Worm (Caenorhabditis elegans) whole organism, L4 larva: ENCODE data around the gene tag-52.

Experiments
- Y105C5A.15 ChIP-seq: fragments of 200-800 bp; sonication (Bioruptor generic); IDR thresholded peaks from 2 replicates; pipeline ENCODE4 v1.3.6; 2022; ENCODE audit warnings: missing genetic modification characterization, missing compliant biosample characterization
- Y75B8A.6 ChIP-seq: fragments of 200-800 bp; sonication (Bioruptor generic); IDR thresholded peaks from 2 replicates; pipeline ENCODE4 v1.3.6; 2022; ENCODE audit warnings: missing genetic modification reagents, missing genetic modification characterization, missing compliant biosample characterization
- ZK337.2 ChIP-seq: fragments of 200-800 bp; sonication (Bioruptor generic); IDR thresholded peaks from 2 replicates; pipeline ENCODE4 v1.3.6; 2022; ENCODE audit warnings: missing genetic modification reagents, missing genetic modification characterization, missing compliant biosample characterization
- attf-4 ChIP-seq: sonication (generic microtip); optimal IDR thresholded peaks from 3 replicates; lab custom pipeline; 2017; ENCODE audit warnings: missing biosample characterization, missing genetic modification characterization
- ceh-44 ChIP-seq: fragments of 200-800 bp; sonication (Bioruptor generic); IDR thresholded peaks from 2 replicates; pipeline ENCODE4 v1.3.6; 2022; ENCODE audit warnings: missing genetic modification reagents, missing genetic modification characterization, missing compliant biosample characterization
- ceh-62 ChIP-seq: sonication (generic microtip); optimal IDR thresholded peaks from 2 replicates; lab custom pipeline; 2017; ENCODE audit warnings: missing biosample characterization, missing genetic modification characterization
- dmd-6 ChIP-seq: fragments of 200-800 bp; sonication (Bioruptor generic); IDR thresholded peaks from 2 replicates; pipeline ENCODE4 v1.3.6; 2022; ENCODE audit warnings: missing genetic modification reagents, missing genetic modification characterization, missing compliant biosample characterization
- dmd-8 ChIP-seq: fragments of 200-800 bp; sonication (Bioruptor generic); IDR thresholded peaks from 2 replicates; pipeline ENCODE4 v1.3.6; 2022; ENCODE audit warnings: missing genetic modification characterization, missing compliant biosample characterization
- dpl-1 ChIP-seq: fragments of 150-350 bp; optimal IDR thresholded peaks from 2 replicates; lab custom pipeline; 2014; ENCODE audit warnings: missing biosample characterization, missing genetic modification reagents, missing genetic modification characterization
- dve-1 ChIP-seq: sonication (generic microtip); optimal IDR thresholded peaks from 2 replicates; lab custom pipeline; 2017; ENCODE audit warnings: antibody characterized with exemption, mild to moderate bottlenecking, missing genetic modification characterization, missing compliant biosample characterization; ENCODE audit not compliant: insufficient read depth
- fos-1 ChIP-seq: fragments of 150-350 bp; optimal IDR thresholded peaks from 2 replicates; lab custom pipeline; 2014; ENCODE audit warnings: missing biosample characterization, missing genetic modification characterization
- hif-1 ChIP-seq, 2 experiments: sonication (generic microtip); optimal IDR thresholded peaks; 2 replicates each; lab custom pipeline; 2016 to 2017; ENCODE audit warnings: missing compliant biosample characterization in 2 of 2, missing genetic modification characterization in 2 of 2, missing genetic modification reagents in 2 of 2, missing genotype in 2 of 2, mild to moderate bottlenecking in 1 of 2
- hlh-11 ChIP-seq: fragments of 200-800 bp; sonication (Bioruptor generic); optimal IDR thresholded peaks from 2 replicates; lab custom pipeline; 2018; ENCODE audit warnings: mild to moderate bottlenecking, missing genetic modification characterization, missing compliant biosample characterization
- hlh-30 ChIP-seq: sonication (generic microtip); optimal IDR thresholded peaks from 2 replicates; lab custom pipeline; 2017; ENCODE audit warnings: antibody characterized with exemption, mild to moderate bottlenecking, missing genetic modification characterization, missing compliant biosample characterization; ENCODE audit not compliant: insufficient read depth
- hmg-1.1 ChIP-seq: fragments of 200-800 bp; sonication (Bioruptor generic); IDR thresholded peaks from 2 replicates; pipeline ENCODE4 v1.3.6; 2022; ENCODE audit warnings: missing genetic modification reagents, missing genetic modification characterization, missing compliant biosample characterization
- jun-1 ChIP-seq: fragments of 150-350 bp; optimal IDR thresholded peaks from 2 replicates; lab custom pipeline; 2014; ENCODE audit warnings: missing biosample characterization, missing genetic modification reagents, missing genetic modification characterization
- lim-7 ChIP-seq: fragments of 200-800 bp; sonication (Bioruptor generic); IDR thresholded peaks from 2 replicates; pipeline ENCODE4 v1.3.6; 2022; ENCODE audit warnings: missing genetic modification characterization, missing compliant biosample characterization
- lin-15B ChIP-seq: fragments of 150-350 bp; sonication (generic microtip); optimal IDR thresholded peaks from 3 replicates; lab custom pipeline; 2014; ENCODE audit warnings: missing biosample characterization, missing genetic modification characterization
- lin-38 ChIP-seq: fragments of 200-800 bp; sonication (Bioruptor generic); IDR thresholded peaks from 2 replicates; pipeline ENCODE4 v1.3.6; 2022; ENCODE audit warnings: missing genetic modification reagents, missing genetic modification characterization, missing compliant biosample characterization
- lir-3 ChIP-seq: sonication (generic microtip); optimal IDR thresholded peaks from 2 replicates; lab custom pipeline; 2016; ENCODE audit warnings: mild to moderate bottlenecking, missing genetic modification characterization, missing compliant biosample characterization
- lsy-2 ChIP-seq, 2 experiments: fragments of 150-350 bp in 1 of 2; sonication (generic microtip) in 1 of 2; optimal IDR thresholded peaks; 2 replicates each; lab custom pipeline; 2014 to 2017; ENCODE audit warnings: missing biosample characterization in 2 of 2, missing genetic modification characterization in 2 of 2
- mdl-1 ChIP-seq, 2 experiments: fragments of 150-350 bp in 1 of 2; sonication (generic microtip) in 1 of 2; optimal IDR thresholded peaks; 2 replicates each; lab custom pipeline; 2014 to 2017; ENCODE audit warnings: missing biosample characterization in 2 of 2, missing genetic modification characterization in 2 of 2
- mep-1 ChIP-seq: fragments of 150-350 bp; sonication (generic microtip); optimal IDR thresholded peaks from 3 replicates; lab custom pipeline; 2014; ENCODE audit warnings: missing biosample characterization, missing genetic modification characterization
- mxl-2 ChIP-seq: fragments of 200-800 bp; sonication (Bioruptor generic); conservative IDR thresholded peaks from 2 replicates; pipeline ENCODE4 v1.3.6; 2022; ENCODE audit warnings: missing genetic modification reagents, missing genetic modification characterization, missing compliant biosample characterization
- mxl-3 ChIP-seq: fragments of 200-800 bp; sonication (Bioruptor generic); optimal IDR thresholded peaks from 2 replicates; lab custom pipeline; 2018; ENCODE audit warnings: mild to moderate bottlenecking, missing genetic modification characterization, missing compliant biosample characterization
- nhr-11 ChIP-seq: fragments of 150-350 bp; optimal IDR thresholded peaks from 2 replicates; lab custom pipeline; 2014; ENCODE audit warnings: missing biosample characterization, missing genetic modification characterization
- nhr-28 ChIP-seq: fragments of 150-350 bp; optimal IDR thresholded peaks from 2 replicates; lab custom pipeline; 2014; ENCODE audit warnings: missing biosample characterization, missing genetic modification characterization
- nhr-6 ChIP-seq: fragments of 150-350 bp; optimal IDR thresholded peaks from 2 replicates; lab custom pipeline; 2014; ENCODE audit warnings: missing biosample characterization, missing genetic modification characterization
- nhr-77 ChIP-seq: fragments of 150-350 bp; optimal IDR thresholded peaks from 2 replicates; lab custom pipeline; 2014; ENCODE audit warnings: missing biosample characterization, missing genetic modification characterization
- pqm-1 ChIP-seq: sonication (generic microtip); optimal IDR thresholded peaks from 2 replicates; lab custom pipeline; 2017; ENCODE audit warnings: missing biosample characterization, missing genetic modification characterization
- rbr-2 ChIP-seq: sonication (generic microtip); optimal IDR thresholded peaks from 2 replicates; lab custom pipeline; 2016; ENCODE audit warnings: missing genotype, missing genetic modification characterization, missing compliant biosample characterization
- set-16 ChIP-seq: fragments of 200-800 bp; sonication (Bioruptor generic); IDR thresholded peaks from 2 replicates; pipeline ENCODE4 v1.3.6; 2022; ENCODE audit warnings: missing genetic modification reagents, missing genetic modification characterization, missing compliant biosample characterization
- snpc-1.2 ChIP-seq: fragments of 200-800 bp; sonication (Bioruptor generic); IDR thresholded peaks from 2 replicates; pipeline ENCODE4 v1.3.6; 2022; ENCODE audit warnings: missing genetic modification reagents, missing genetic modification characterization, missing compliant biosample characterization
- tra-1 ChIP-seq: fragments of 200-800 bp; sonication (Bioruptor generic); IDR thresholded peaks from 2 replicates; pipeline ENCODE4 v1.3.6; 2022; ENCODE audit warnings: missing genetic modification reagents, missing genetic modification characterization, missing compliant biosample characterization
- unc-62 ChIP-seq, 3 experiments: fragments of 150-350 bp in 1 of 3; sonication (generic microtip); optimal IDR thresholded peaks in 2 of 3; peaks in 1 of 3; 1 replicate in 1 of 3; 2 replicates in 2 of 3; lab custom pipeline; 2014 to 2017; ENCODE audit warnings: missing biosample characterization in 3 of 3, missing genetic modification characterization in 3 of 3, missing genetic modification reagents in 3 of 3, missing genotype in 1 of 3
- ztf-11 ChIP-seq: fragments of 150-350 bp; optimal IDR thresholded peaks from 2 replicates; lab custom pipeline; 2014; ENCODE audit warnings: missing biosample characterization, missing genetic modification characterization

Gene tag-52

ce11 chrX:3678507-3679175 is at the start of gene tag-52:
TSS of gene tag-52 (minus strand) at chrX:3678557.
- TF ChIP-seq hif-1 (tag; optimal IDR thresholded peaks at IDR 0.05; lab: Kevin White, UChicago), result peak in 1 of 2 experiments; percentile 32
- no peak for TF ChIP-seq ceh-44
- TF ChIP-seq dmd-6, result peak; percentile 47; the same call in 1 of the 2 replicates
- peak in 1 of 2 experiments; percentile 32 for TF ChIP-seq mdl-1 (tag; optimal IDR thresholded peaks at IDR 0.05; lab: Kevin White, UChicago)
- no peak for TF ChIP-seq lir-3
- peak; percentile 64 for TF ChIP-seq lin-38 (GFP tag; lab: Robert Waterston, UW)
- peak in 1 of 2 experiments; percentile 48 for TF ChIP-seq lsy-2 (tag; optimal IDR thresholded peaks at IDR 0.05; lab: Kevin White, UChicago)
- TF ChIP-seq lin-15B (tag; lab: Kevin White, UChicago), result no peak
- peak; percentile 57; the same call in 1 of the 2 replicates for TF ChIP-seq hmg-1.1 (GFP tag; lab: Robert Waterston, UW)
- TF ChIP-seq hlh-30, result peak; percentile 81
- peak; percentile 60 for TF ChIP-seq mep-1 (tag; lab: Kevin White, UChicago)
- no peak for TF ChIP-seq ZK337.2 (GFP tag; lab: Robert Waterston, UW)
- peak; percentile 74 for TF ChIP-seq mxl-3 (GFP tag; lab: Kevin White, UChicago)
- peak in 1 of 2 experiments; percentile 82 for TF ChIP-seq unc-62 (GFP tag; optimal IDR thresholded peaks at IDR 0.05 in 1 of 2; lab: Kevin White, UChicago)
- no peak for TF ChIP-seq unc-62 (tag; optimal IDR thresholded peaks at IDR 0.05; lab: Kevin White, UChicago)
- peak; percentile 51 for TF ChIP-seq dve-1
- peak; percentile 13 for TF ChIP-seq nhr-11 (tag; lab: Kevin White, UChicago)
- peak; percentile 32 for TF ChIP-seq nhr-6
- TF ChIP-seq ztf-11 (tag; lab: Kevin White, UChicago), result no peak
- no peak for TF ChIP-seq mxl-2 (GFP tag; lab: Robert Waterston, UW)
- peak; percentile 16 for TF ChIP-seq rbr-2 (tag; lab: Kevin White, UChicago)
- no peak for TF ChIP-seq tra-1 (GFP tag; lab: Robert Waterston, UW)
- peak; percentile 35 for TF ChIP-seq dpl-1 (GFP tag; lab: Kevin White, UChicago)
- TF ChIP-seq nhr-77 (tag; lab: Kevin White, UChicago), result peak; percentile 35
- peak; percentile 27; the same call in 1 of the 2 replicates for TF ChIP-seq set-16 (GFP tag; lab: Robert Waterston, UW)
- TF ChIP-seq hlh-11, result peak; percentile 83
- peak; percentile 9 for TF ChIP-seq pqm-1
- peak; percentile 84 for TF ChIP-seq nhr-28 (tag; lab: Kevin White, UChicago)
- no peak for TF ChIP-seq ceh-62 (tag; lab: Kevin White, UChicago)

- TF ChIP-seq lir-3, result no peak
These were observed 48.9 kb upstream of the tag-52 start, which contains the start of gene nlp-1 for ce11 chrX:3727274-3727673. TSS of gene nlp-1 (plus strand) at chrX:3727574.

DNA sequence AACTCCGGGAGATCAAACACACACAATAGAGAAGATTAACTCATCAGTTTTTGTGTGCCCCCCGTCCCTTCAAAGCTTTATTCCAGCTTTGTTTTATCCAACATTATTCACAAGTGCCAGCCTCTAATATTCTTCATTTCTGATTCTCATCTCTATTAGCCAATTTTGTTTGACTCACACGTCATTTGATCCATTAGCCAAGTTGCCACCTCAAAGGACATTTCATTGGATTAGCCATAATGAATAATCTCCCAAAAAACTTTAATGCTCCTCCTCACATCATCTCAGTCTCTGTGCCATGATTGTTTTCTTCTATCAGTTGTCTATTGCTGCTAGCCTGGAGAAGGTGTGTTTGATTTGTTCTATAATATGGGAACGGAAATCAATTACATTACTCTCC is 47.1 kb upstream of the tag-52 start:
- TF ChIP-seq fos-1, result no peak
- no peak for TF ChIP-seq jun-1 (tag; lab: Kevin White, UChicago)
- no peak for TF ChIP-seq Y75B8A.6 (GFP tag; lab: Robert Waterston, UW)
- no peak for TF ChIP-seq Y105C5A.15 (GFP tag; lab: Robert Waterston, UW)
- no peak for TF ChIP-seq ztf-11 (tag; lab: Kevin White, UChicago)
- TF ChIP-seq attf-4 (tag; lab: Kevin White, UChicago), result no peak

ce11 chrX:3722567-3722966 is 44.2 kb upstream of the tag-52 start:
- TF ChIP-seq lim-7 (peak; percentile 62), snpc-1.2 (GFP tag; lab: Robert Waterston, UW) (peak; percentile 38; the same call in 1 of the 2 replicates), Y105C5A.15 (GFP tag; lab: Robert Waterston, UW) (0 out of 2 replicates have a peak, but pooled peaks have one; percentile 36), dmd-8 (GFP tag; lab: Robert Waterston, UW) (0 out of 2 replicates have a peak, but pooled peaks have one; percentile 38)
